Fruit fly (Drosophila melanogaster) whole organism, embryonic: Measurements from ENCODE around the gene her.

ENCODE experiments used
- Adf1 ChIP-seq: fragments of 200-800 bp; sonication (Bioruptor generic); IDR thresholded peaks from 2 replicates; pipeline ENCODE4 v1.3.6; 2022; ENCODE audit warnings: missing biosample characterization, missing genetic modification characterization
- Asciz ChIP-seq: fragments of 200-800 bp; sonication (Bioruptor generic); optimal IDR thresholded peaks from 2 replicates; lab custom pipeline; 2017; ENCODE audit warnings: missing biosample characterization, mild to moderate bottlenecking, missing genetic modification characterization, missing genetic modification reagents
- Atf-2 ChIP-seq: fragments of 200-800 bp; sonication (Bioruptor generic); optimal IDR thresholded peaks from 2 replicates; lab custom pipeline; 2016; ENCODE audit warnings: missing biosample characterization, missing genetic modification characterization
- Awh ChIP-seq: fragments of 200-800 bp; sonication (Bioruptor generic); IDR thresholded peaks from 2 replicates; pipeline ENCODE4, ENCODE4 v1.3.6; 2022; ENCODE audit warnings: missing biosample characterization, missing genetic modification characterization
- B-H2 ChIP-seq: fragments of 200-800 bp; sonication (Bioruptor generic); optimal IDR thresholded peaks from 2 replicates; lab custom pipeline; 2018; ENCODE audit warnings: missing biosample characterization, mild to moderate bottlenecking, missing genetic modification characterization
- CG10147 ChIP-seq: fragments of 200-800 bp; sonication (Bioruptor generic); optimal IDR thresholded peaks from 2 replicates; lab custom pipeline; 2019; ENCODE audit warnings: missing biosample characterization, mild to moderate bottlenecking, missing genetic modification characterization, moderate library complexity
- CG10267 ChIP-seq: fragments of 200-800 bp; sonication (Bioruptor generic); optimal IDR thresholded peaks from 2 replicates; lab custom pipeline; 2018; ENCODE audit warnings: missing biosample characterization, mild to moderate bottlenecking, missing genetic modification characterization, moderate library complexity
- CG10654 ChIP-seq: fragments of 200-800 bp; sonication (Bioruptor generic); optimal IDR thresholded peaks from 2 replicates; lab custom pipeline; 2016; ENCODE audit warnings: missing biosample characterization, missing genetic modification characterization
- CG11093 ChIP-seq: fragments of 200-800 bp; sonication (Bioruptor generic); IDR thresholded peaks from 3 replicates; pipeline ENCODE4 v1.3.6; 2022; ENCODE audit warnings: missing biosample characterization, missing genetic modification characterization
- CG12942 ChIP-seq: fragments of 200-800 bp; sonication (Bioruptor generic); optimal IDR thresholded peaks from 3 replicates; lab custom pipeline; 2016; ENCODE audit warnings: missing biosample characterization, missing genetic modification characterization
- CG13894 ChIP-seq: fragments of 200-800 bp; sonication (Bioruptor generic); optimal IDR thresholded peaks from 3 replicates; lab custom pipeline; 2018; ENCODE audit warnings: missing biosample characterization, mild to moderate bottlenecking, missing genetic modification characterization, moderate library complexity
- CG1529 ChIP-seq: fragments of 200-800 bp; sonication (Bioruptor generic); optimal IDR thresholded peaks from 3 replicates; lab custom pipeline; 2018; ENCODE audit warnings: missing biosample characterization, missing genetic modification characterization
- CG15479 ChIP-seq: fragments of 200-800 bp; sonication (Bioruptor generic); optimal IDR thresholded peaks from 3 replicates; lab custom pipeline; 2019; ENCODE audit warnings: missing biosample characterization, mild to moderate bottlenecking, missing genetic modification characterization, moderate library complexity
- CG1603 ChIP-seq: fragments of 200-800 bp; sonication (Bioruptor generic); optimal IDR thresholded peaks from 2 replicates; lab custom pipeline; 2019; ENCODE audit warnings: missing biosample characterization, mild to moderate bottlenecking, missing genetic modification characterization, moderate library complexity
- CG17361 ChIP-seq: fragments of 200-800 bp; sonication (Bioruptor generic); IDR thresholded peaks from 3 replicates; pipeline ENCODE4 v1.3.6; 2022; ENCODE audit warnings: missing biosample characterization, missing genetic modification characterization
- CG17829 ChIP-seq: fragments of 200-800 bp; optimal IDR thresholded peaks from 2 replicates; lab custom pipeline; 2019; ENCODE audit warnings: missing biosample characterization, mild to moderate bottlenecking, missing genetic modification characterization, moderate library complexity
- CG2875 ChIP-seq: fragments of 200-800 bp; sonication (Bioruptor generic); optimal IDR thresholded peaks from 2 replicates; lab custom pipeline; 2017; ENCODE audit warnings: missing biosample characterization, mild to moderate bottlenecking, missing genetic modification characterization, missing genetic modification reagents
- CG33213 ChIP-seq: fragments of 200-800 bp; sonication (Bioruptor generic); optimal IDR thresholded peaks from 3 replicates; lab custom pipeline; 2016; ENCODE audit warnings: missing biosample characterization, missing genetic modification characterization
- CG4328 ChIP-seq: fragments of 200-800 bp; sonication (Bioruptor generic); optimal IDR thresholded peaks from 3 replicates; lab custom pipeline; 2017; ENCODE audit warnings: missing biosample characterization, missing genetic modification reagents, missing genetic modification characterization
- CG4360 ChIP-seq: fragments of 200-800 bp; sonication (Bioruptor generic); IDR thresholded peaks from 2 replicates; pipeline ENCODE4 v1.3.6; 2022; ENCODE audit warnings: missing biosample characterization, missing genetic modification characterization
- CG4820 ChIP-seq: fragments of 200-800 bp; sonication (Bioruptor generic); optimal IDR thresholded peaks from 3 replicates; lab custom pipeline; 2016; ENCODE audit warnings: missing biosample characterization, missing genetic modification characterization
- CG8290 ChIP-seq, 3 experiments: fragments of 200-800 bp; sonication (Bioruptor generic); optimal IDR thresholded peaks; 2 replicates each; lab custom pipeline; 2016 to 2019; ENCODE audit warnings: missing biosample characterization in 3 of 3, missing genetic modification characterization in 3 of 3, mild to moderate bottlenecking in 2 of 3, moderate library complexity in 1 of 3
- CG8765 ChIP-seq: fragments of 200-800 bp; sonication (Bioruptor generic); IDR thresholded peaks from 2 replicates; pipeline ENCODE4 v1.3.6; 2022; ENCODE audit warnings: missing biosample characterization, missing genetic modification characterization
- Chrac-16 ChIP-seq: fragments of 200-800 bp; sonication (Bioruptor generic); optimal IDR thresholded peaks from 3 replicates; lab custom pipeline; 2016; ENCODE audit warnings: missing biosample characterization, missing genetic modification characterization
- CrebB ChIP-seq: fragments of 200-800 bp; sonication (Bioruptor generic); optimal IDR thresholded peaks from 3 replicates; lab custom pipeline; 2018; ENCODE audit warnings: missing biosample characterization, mild to moderate bottlenecking, missing genetic modification characterization
- Deaf1 ChIP-seq: fragments of 200-800 bp; optimal IDR thresholded peaks from 3 replicates; lab custom pipeline; 2019; ENCODE audit warnings: missing biosample characterization, mild to moderate bottlenecking, missing genetic modification characterization, moderate library complexity
- E2f1 ChIP-seq: fragments of 200-800 bp; sonication (Bioruptor generic); IDR thresholded peaks from 2 replicates; pipeline ENCODE4 v1.3.6; 2022; ENCODE audit warnings: missing biosample characterization, missing genetic modification characterization
- Lim3 ChIP-seq: fragments of 200-800 bp; sonication (Bioruptor generic); IDR thresholded peaks from 2 replicates; pipeline ENCODE4 v1.3.6; 2022; ENCODE audit warnings: missing biosample characterization, missing genetic modification characterization
- MTF-1 ChIP-seq: fragments of 200-800 bp; sonication (Bioruptor generic); optimal IDR thresholded peaks from 2 replicates; lab custom pipeline; 2018; ENCODE audit warnings: missing biosample characterization, mild to moderate bottlenecking, missing genetic modification characterization, borderline replicate concordance
- Med ChIP-seq: fragments of 200-800 bp; sonication (Bioruptor generic); peaks from one replicate; lab custom pipeline; 2016; ENCODE audit warnings: missing biosample characterization, missing genetic modification characterization, mild to moderate bottlenecking, inconsistent platforms, moderate library complexity
- Spps ChIP-seq: fragments of 200-800 bp; sonication (Bioruptor generic); optimal IDR thresholded peaks from 2 replicates; lab custom pipeline; 2018; ENCODE audit warnings: missing biosample characterization, mild to moderate bottlenecking, missing genetic modification characterization
- br ChIP-seq: fragments of >200 bp; optimal IDR thresholded peaks from 2 replicates; lab custom pipeline; 2017
- bsh ChIP-seq, 2 experiments: fragments of 200-800 bp; sonication (Bioruptor generic); optimal IDR thresholded peaks; 2 replicates each; lab custom pipeline; 2017 to 2018; ENCODE audit warnings: mild to moderate bottlenecking in 2 of 2, missing biosample characterization in 2 of 2, missing genetic modification characterization in 2 of 2, moderate library complexity in 1 of 2
- caup ChIP-seq: fragments of 200-800 bp; sonication (Bioruptor generic); optimal IDR thresholded peaks from 3 replicates; lab custom pipeline; 2017; ENCODE audit warnings: missing biosample characterization, mild to moderate bottlenecking, missing genetic modification characterization, moderate library complexity; ENCODE audit not compliant: severe bottlenecking
- corto ChIP-seq: fragments of 200-800 bp; sonication (Bioruptor generic); optimal IDR thresholded peaks from 2 replicates; lab custom pipeline; 2016; ENCODE audit warnings: missing biosample characterization, mild to moderate bottlenecking, missing genetic modification characterization, moderate library complexity
- dimm ChIP-seq: fragments of 200-800 bp; sonication (Bioruptor generic); IDR thresholded peaks from 2 replicates; pipeline ENCODE4 v1.3.6; 2022; ENCODE audit warnings: missing biosample characterization, missing genetic modification characterization
- ems ChIP-seq: fragments of 200-800 bp; sonication (Bioruptor generic); optimal IDR thresholded peaks from 3 replicates; lab custom pipeline; 2016; ENCODE audit warnings: missing biosample characterization, missing genetic modification characterization
- eve ChIP-seq, 2 experiments: fragments of >200 bp; optimal IDR thresholded peaks; 2 replicates each; lab custom pipeline; 2017; ENCODE audit warnings: missing biosample characterization in 2 of 2, missing genetic modification characterization in 2 of 2
- grau ChIP-seq: fragments of 200-800 bp; optimal IDR thresholded peaks from 3 replicates; lab custom pipeline; 2019; ENCODE audit warnings: missing biosample characterization, mild to moderate bottlenecking, missing genetic modification characterization, moderate library complexity
- gsb-n ChIP-seq: fragments of 200-800 bp; sonication (Bioruptor generic); optimal IDR thresholded peaks from 3 replicates; lab custom pipeline; 2018; ENCODE audit warnings: missing biosample characterization, mild to moderate bottlenecking, missing genetic modification characterization
- jigr1 ChIP-seq: fragments of 200-800 bp; sonication (Bioruptor generic); IDR thresholded peaks from 3 replicates; pipeline ENCODE4 v1.3.6; 2022; ENCODE audit warnings: missing biosample characterization, missing genetic modification characterization
- jing ChIP-seq: fragments of 200-800 bp; sonication (Bioruptor generic); optimal IDR thresholded peaks from 2 replicates; lab custom pipeline; 2018; ENCODE audit warnings: missing biosample characterization, mild to moderate bottlenecking, missing genetic modification characterization
- ken ChIP-seq: fragments of 200-800 bp; sonication (Bioruptor generic); IDR thresholded peaks from 3 replicates; pipeline ENCODE4 v1.3.6; 2022; ENCODE audit warnings: missing biosample characterization, missing genetic modification characterization
- kni ChIP-seq: fragments of 200-800 bp; sonication (Bioruptor generic); optimal IDR thresholded peaks from 3 replicates; lab custom pipeline; 2017; ENCODE audit warnings: mild to moderate bottlenecking, missing biosample characterization, missing genetic modification reagents, missing genetic modification characterization
- mam ChIP-seq: fragments of 200-800 bp; sonication (Bioruptor generic); optimal IDR thresholded peaks from 3 replicates; lab custom pipeline; 2016; ENCODE audit warnings: missing biosample characterization, missing genetic modification characterization
- mld ChIP-seq: fragments of 200-800 bp; sonication (Bioruptor generic); IDR thresholded peaks from 3 replicates; pipeline ENCODE4 v1.3.6; 2022; ENCODE audit warnings: missing biosample characterization, missing genetic modification characterization; ENCODE audit not compliant: partially characterized antibody
- nau ChIP-seq: fragments of 200-800 bp; sonication (Bioruptor generic); optimal IDR thresholded peaks from 3 replicates; lab custom pipeline; 2017; ENCODE audit warnings: missing biosample characterization, mild to moderate bottlenecking, missing genetic modification characterization, missing genetic modification reagents
- pzg ChIP-seq: fragments of 200-800 bp; sonication (Bioruptor generic); optimal IDR thresholded peaks from 3 replicates; lab custom pipeline; 2018; ENCODE audit warnings: missing biosample characterization, mild to moderate bottlenecking, missing genetic modification characterization, moderate library complexity
- sima ChIP-seq: fragments of 200-800 bp; sonication (Bioruptor generic); optimal IDR thresholded peaks from 2 replicates; lab custom pipeline; 2016; ENCODE audit warnings: missing biosample characterization, missing genetic modification characterization
- so ChIP-seq: fragments of 200-800 bp; sonication (Bioruptor generic); IDR thresholded peaks from 3 replicates; pipeline ENCODE4 v1.3.6; 2022; ENCODE audit warnings: missing biosample characterization, missing genetic modification characterization
- zfh1 ChIP-seq: fragments of 200-800 bp; sonication (Bioruptor generic); IDR thresholded peaks from 3 replicates; pipeline ENCODE4 v1.3.6; 2022; ENCODE audit warnings: missing biosample characterization, missing genetic modification characterization

The her gene

dm6 chr2L:16710677-16711076, 33.7 kb downstream of the her start:
- TF ChIP-seq Spps (tag; lab: Kevin White, UChicago), result no peak
- no peak for TF ChIP-seq br (lab: Kevin White, UChicago)
- TF ChIP-seq CG1529 (GFP tag; lab: Kevin White, UChicago), result no peak
- no peak for TF ChIP-seq corto
- no peak for TF ChIP-seq bsh (GFP tag; optimal IDR thresholded peaks at IDR 0.05; lab: Kevin White, UChicago)
- TF ChIP-seq gsb-n (tag; lab: Kevin White, UChicago), result no peak
- TF ChIP-seq CG17829 (tag; lab: Kevin White, UChicago), result no peak
- no peak for TF ChIP-seq zfh1 (GFP tag; lab: Robert Waterston, UW)
- no peak for TF ChIP-seq Adf1
- no peak for TF ChIP-seq CG4328
- TF ChIP-seq Chrac-16 (GFP tag; lab: Kevin White, UChicago), result no peak
- TF ChIP-seq ems (GFP tag; lab: Kevin White, UChicago), result no peak
- no peak for TF ChIP-seq ken (GFP tag; lab: Robert Waterston, UW)
- TF ChIP-seq eve (GFP tag; optimal IDR thresholded peaks at IDR 0.05; lab: Kevin White, UChicago), result peak in 1 of 2 experiments; percentile 31
- TF ChIP-seq CG4820 (GFP tag; lab: Kevin White, UChicago), result no peak
- no peak for TF ChIP-seq Atf-2 (GFP tag; lab: Kevin White, UChicago)
- TF ChIP-seq kni (GFP tag; lab: Kevin White, UChicago), result peak; percentile 68
- TF ChIP-seq E2f1 (GFP tag; lab: Robert Waterston, UW), result no peak
- no peak for TF ChIP-seq CG8290 (GFP tag; optimal IDR thresholded peaks at IDR 0.05; lab: Kevin White, UChicago)
- TF ChIP-seq CG8290 (tag; optimal IDR thresholded peaks at IDR 0.05; lab: Kevin White, UChicago), result no peak
- TF ChIP-seq CG12942, result no peak
- peak; percentile 6 for TF ChIP-seq CG1603 (tag; lab: Kevin White, UChicago)
- TF ChIP-seq Asciz, result peak; percentile 25
- TF ChIP-seq CG33213 (GFP tag; lab: Kevin White, UChicago), result no peak
- no peak for TF ChIP-seq CG13894 (tag; lab: Kevin White, UChicago)
- peak; percentile 18 for TF ChIP-seq nau (GFP tag; lab: Kevin White, UChicago)
- TF ChIP-seq grau (tag; lab: Kevin White, UChicago), result no peak
- no peak for TF ChIP-seq CG10654 (GFP tag; lab: Kevin White, UChicago)
- no peak for TF ChIP-seq jing (GFP tag; lab: Kevin White, UChicago)
- no peak for TF ChIP-seq CG10147 (GFP tag; lab: Kevin White, UChicago)
- peak; percentile 14 for TF ChIP-seq Med
- no peak for TF ChIP-seq CG10267 (tag; lab: Kevin White, UChicago)
- TF ChIP-seq Awh (GFP tag; lab: Robert Waterston, UW), result peak; percentile 20; the same call in 1 of the 2 replicates
- no peak for TF ChIP-seq so (GFP tag; lab: Robert Waterston, UW)
- TF ChIP-seq CG17361 (GFP tag; lab: Robert Waterston, UW), result no peak
- no peak for TF ChIP-seq dimm (GFP tag; lab: Robert Waterston, UW)
- 0 out of 2 replicates have a peak, but pooled peaks have one; percentile 14 for TF ChIP-seq CG4360 (GFP tag; lab: Robert Waterston, UW)
- TF ChIP-seq pzg (GFP tag; lab: Kevin White, UChicago), result no peak
- TF ChIP-seq caup (GFP tag; lab: Kevin White, UChicago), result no peak
- TF ChIP-seq B-H2, result no peak
- no peak for TF ChIP-seq MTF-1 (GFP tag; lab: Kevin White, UChicago)
- peak; percentile 18 for TF ChIP-seq CG2875 (GFP tag; lab: Kevin White, UChicago)
- TF ChIP-seq Deaf1, result no peak
- no peak for TF ChIP-seq CrebB
- no peak for TF ChIP-seq jigr1
- no peak for TF ChIP-seq mam (GFP tag; lab: Kevin White, UChicago)
- TF ChIP-seq sima, result no peak
- no peak for TF ChIP-seq CG8765 (GFP tag; lab: Robert Waterston, UW)
- TF ChIP-seq Lim3, result no peak
- no peak for TF ChIP-seq CG11093
- TF ChIP-seq mld (GFP tag; lab: Robert Waterston, UW), result no peak
- TF ChIP-seq CG15479 (GFP tag; lab: Kevin White, UChicago), result no peak
